Worm (Caenorhabditis elegans) whole organism, L3 larva: ENCODE data around the gene C14B1.2.

ENCODE experiments used
- R02D3.7 ChIP-seq: fragments of 150-350 bp; optimal IDR thresholded peaks from 2 replicates; lab custom pipeline; 2014; ENCODE audit warnings: missing biosample characterization, missing genetic modification characterization
- ama-1 ChIP-seq: fragments of 150-350 bp; optimal IDR thresholded peaks from 2 replicates; lab custom pipeline; 2018
- ceh-28 ChIP-seq: fragments of 150-350 bp; optimal IDR thresholded peaks from 2 replicates; lab custom pipeline; 2014; ENCODE audit warnings: missing biosample characterization, missing genetic modification reagents, missing genetic modification characterization
- ceh-82 ChIP-seq: fragments of 150-350 bp; optimal IDR thresholded peaks from 2 replicates; lab custom pipeline; 2014; ENCODE audit warnings: missing biosample characterization, missing genetic modification characterization
- ceh-9 ChIP-seq: sonication (generic microtip); optimal IDR thresholded peaks from 2 replicates; lab custom pipeline; 2018; ENCODE audit warnings: missing biosample characterization, missing genetic modification characterization
- daf-12 ChIP-seq: fragments of 150-350 bp; optimal IDR thresholded peaks from 2 replicates; lab custom pipeline; 2014; ENCODE audit warnings: missing biosample characterization, missing genetic modification reagents, missing genetic modification characterization
- egl-5 ChIP-seq: fragments of 150-350 bp; optimal IDR thresholded peaks from 2 replicates; lab custom pipeline; 2017; ENCODE audit warnings: missing biosample characterization, missing genetic modification reagents, missing genetic modification characterization, inconsistent platforms
- elt-2 ChIP-seq: sonication (generic microtip); optimal IDR thresholded peaks from 2 replicates; lab custom pipeline; 2016; ENCODE audit warnings: missing genetic modification reagents, mild to moderate bottlenecking, missing genetic modification characterization, missing compliant biosample characterization
- elt-3 ChIP-seq, 3 experiments: fragments of 150-350 bp in 1 of 3; sonication (generic microtip) in 2 of 3; optimal IDR thresholded peaks; 2 replicates in 2 of 3; 4 replicates in 1 of 3; lab custom pipeline; 2014 to 2017; ENCODE audit warnings: missing biosample characterization in 3 of 3, missing genetic modification characterization in 3 of 3
- eor-1 ChIP-seq, 2 experiments: fragments of 150-350 bp; optimal IDR thresholded peaks; 2 replicates each; lab custom pipeline; 2014 to 2018; ENCODE audit warnings: missing biosample characterization in 2 of 2, missing genetic modification characterization in 2 of 2
- fkh-10 ChIP-seq: sonication (generic microtip); optimal IDR thresholded peaks from 2 replicates; lab custom pipeline; 2017; ENCODE audit warnings: missing biosample characterization, missing genetic modification reagents, missing genetic modification characterization
- fkh-2 ChIP-seq: fragments of 150-350 bp; optimal IDR thresholded peaks from 2 replicates; lab custom pipeline; 2014; ENCODE audit warnings: missing biosample characterization, missing genetic modification reagents, missing genetic modification characterization
- fos-1 ChIP-seq: fragments of 150-350 bp; optimal IDR thresholded peaks from 2 replicates; lab custom pipeline; 2014; ENCODE audit warnings: missing biosample characterization, missing genetic modification characterization
- hmg-11 ChIP-seq: sonication (generic microtip); optimal IDR thresholded peaks from 2 replicates; lab custom pipeline; 2016; ENCODE audit warnings: missing genetic modification characterization, missing compliant biosample characterization
- jun-1 ChIP-seq: fragments of 150-350 bp; optimal IDR thresholded peaks from 2 replicates; lab custom pipeline; 2014; ENCODE audit warnings: missing biosample characterization, missing genetic modification reagents, missing genetic modification characterization
- lin-15B ChIP-seq: fragments of 150-350 bp; optimal IDR thresholded peaks from 2 replicates; lab custom pipeline; 2014; ENCODE audit warnings: missing biosample characterization, missing genetic modification characterization
- lsy-12 ChIP-seq: sonication (generic microtip); optimal IDR thresholded peaks from 2 replicates; lab custom pipeline; 2016; ENCODE audit warnings: mild to moderate bottlenecking, missing genetic modification characterization, missing compliant biosample characterization
- mdl-1 ChIP-seq: fragments of 150-350 bp; optimal IDR thresholded peaks from 2 replicates; lab custom pipeline; 2014; ENCODE audit warnings: missing biosample characterization, missing genetic modification characterization
- nfya-1 ChIP-seq: sonication (generic microtip); optimal IDR thresholded peaks from 2 replicates; lab custom pipeline; 2017; ENCODE audit warnings: missing genetic modification characterization, mild to moderate bottlenecking, missing compliant biosample characterization, antibody characterized with exemption, moderate library complexity; ENCODE audit not compliant: insufficient read depth
- nhr-23 ChIP-seq: fragments of 150-350 bp; optimal IDR thresholded peaks from 2 replicates; lab custom pipeline; 2014; ENCODE audit warnings: missing biosample characterization, missing genetic modification reagents, missing genetic modification characterization
- nhr-28 ChIP-seq: fragments of 150-350 bp; optimal IDR thresholded peaks from 2 replicates; lab custom pipeline; 2014; ENCODE audit warnings: missing biosample characterization, missing genetic modification characterization
- nhr-43 ChIP-seq: sonication (generic microtip); optimal IDR thresholded peaks from 2 replicates; lab custom pipeline; 2016; ENCODE audit warnings: mild to moderate bottlenecking, missing genetic modification characterization, missing compliant biosample characterization; ENCODE audit not compliant: poor library complexity, severe bottlenecking
- nhr-67 ChIP-seq: fragments of 150-350 bp; optimal IDR thresholded peaks from 2 replicates; lab custom pipeline; 2014; ENCODE audit warnings: missing biosample characterization, missing genetic modification characterization
- nhr-77 ChIP-seq: fragments of 150-350 bp; optimal IDR thresholded peaks from 2 replicates; lab custom pipeline; 2014; ENCODE audit warnings: missing biosample characterization, missing genetic modification characterization
- pqm-1 ChIP-seq: fragments of 150-350 bp; optimal IDR thresholded peaks from 2 replicates; lab custom pipeline; 2017; ENCODE audit warnings: missing biosample characterization, missing genetic modification characterization, inconsistent platforms
- sea-2 ChIP-seq: fragments of 150-350 bp; sonication (generic microtip); optimal IDR thresholded peaks from 4 replicates; lab custom pipeline; 2014; ENCODE audit warnings: missing biosample characterization, missing genetic modification reagents, missing genetic modification characterization
- snpc-4 ChIP-seq: fragments of 150-350 bp; optimal IDR thresholded peaks from 2 replicates; lab custom pipeline; 2014; ENCODE audit warnings: missing biosample characterization, missing genetic modification characterization
- tbx-2 ChIP-seq: sonication (generic microtip); optimal IDR thresholded peaks from 2 replicates; lab custom pipeline; 2016; ENCODE audit warnings: mild to moderate bottlenecking, missing genetic modification characterization, missing compliant biosample characterization
- zag-1 ChIP-seq: fragments of 150-350 bp; optimal IDR thresholded peaks from 2 replicates; lab custom pipeline; 2014; ENCODE audit warnings: missing biosample characterization, missing genetic modification characterization
- ztf-11 ChIP-seq: fragments of 150-350 bp; optimal IDR thresholded peaks from 2 replicates; lab custom pipeline; 2014; ENCODE audit warnings: missing biosample characterization, missing genetic modification characterization

C14B1.2 gene

ce11 chrIII:3681351-3681938 lies 20.6 kb upstream of the C14B1.2 start:
- peak; percentile 23 for TF ChIP-seq nhr-23 (tag; lab: Kevin White, UChicago)
- no peak for TF ChIP-seq mdl-1 (tag; lab: Kevin White, UChicago)
- peak; percentile 32 for TF ChIP-seq nfya-1 (tag; lab: Kevin White, UChicago)
- peak; percentile 29 for TF ChIP-seq hmg-11 (tag; lab: Kevin White, UChicago)

ce11 chrIII:3682869-3683403 lies 19.1 kb upstream of the C14B1.2 start:
- no peak for TF ChIP-seq egl-5
- no peak for TF ChIP-seq sea-2 (GFP tag; lab: Kevin White, UChicago)
- no peak for TF ChIP-seq ama-1 (lab: Kevin White, UChicago)
- no peak for TF ChIP-seq ceh-82 (tag; lab: Kevin White, UChicago)
- TF ChIP-seq ceh-9, result no peak
- peak; percentile 87 for TF ChIP-seq nfya-1 (tag; lab: Kevin White, UChicago)
- TF ChIP-seq lin-15B, result no peak
- TF ChIP-seq eor-1 (tag; optimal IDR thresholded peaks at IDR 0.05; lab: Kevin White, UChicago), result no peak

- TF ChIP-seq zag-1, result no peak
- TF ChIP-seq nhr-77 (tag; lab: Kevin White, UChicago), result no peak
- no peak for TF ChIP-seq nfya-1 (tag; lab: Kevin White, UChicago)
- TF ChIP-seq elt-3 (tag; optimal IDR thresholded peaks at IDR 0.05; lab: Kevin White, UChicago), result no peak
- no peak for TF ChIP-seq R02D3.7
- no peak for TF ChIP-seq daf-12 (tag; lab: Kevin White, UChicago)
- TF ChIP-seq mdl-1 (tag; lab: Kevin White, UChicago), result no peak
- no peak for TF ChIP-seq snpc-4
- TF ChIP-seq ztf-11 (tag; lab: Kevin White, UChicago), result no peak
- TF ChIP-seq jun-1, result no peak
Observed at ce11 chrIII:3692516-3692915, 9.5 kb upstream of the C14B1.2 start.

- TF ChIP-seq fkh-2 (tag; lab: Kevin White, UChicago) (no peak), lin-15B (no peak), nhr-67 (tag; lab: Kevin White, UChicago) (no peak), snpc-4 (no peak), daf-12 (tag; lab: Kevin White, UChicago) (no peak), jun-1 (no peak), hmg-11 (tag; lab: Kevin White, UChicago) (no peak), tbx-2 (tag; lab: Kevin White, UChicago) (no peak), pqm-1 (tag; lab: Kevin White, UChicago) (no peak), fos-1 (tag; lab: Kevin White, UChicago) (no peak), ama-1 (lab: Kevin White, UChicago) (no peak), lsy-12 (tag; lab: Kevin White, UChicago) (no peak), elt-2 (no peak), ztf-11 (tag; lab: Kevin White, UChicago) (no peak), ceh-28 (tag; lab: Kevin White, UChicago) (no peak)
Observed at ce11 chrIII:3694572-3694971, 7.5 kb upstream of the C14B1.2 start, which contains the start of gene npr-15. TSS of gene npr-15 (minus strand) at chrIII:3694672.

- TF ChIP-seq eor-1 (tag; optimal IDR thresholded peaks at IDR 0.05; lab: Kevin White, UChicago), result no peak
- no peak for TF ChIP-seq nhr-28 (tag; lab: Kevin White, UChicago)
- TF ChIP-seq elt-3 (tag; optimal IDR thresholded peaks at IDR 0.05; lab: Kevin White, UChicago), result no peak
Observed at ce11 chrIII:3698366-3698765, 3.7 kb upstream of the C14B1.2 start.

ce11 chrIII:3699275-3699674 lies 2.8 kb upstream of the C14B1.2 start, which contains the start of gene cyn-9:
TSS of gene cyn-9 (minus strand) at chrIII:3699640.
- TF ChIP-seq nhr-23 (tag; lab: Kevin White, UChicago) (peak; percentile 54), ceh-28 (tag; lab: Kevin White, UChicago) (peak; percentile 25), nhr-43 (peak; percentile 26), fkh-10 (GFP tag; lab: Kevin White, UChicago) (no peak)
